Fruit fly (Drosophila melanogaster) whole organism, embryonic: ENCODE results near the gene CG10035.

ENCODE experiments used
- Bgb ChIP-seq: fragments of 200-800 bp; sonication (Bioruptor generic); IDR thresholded peaks from 2 replicates; pipeline ENCODE4 v1.3.6; 2022; ENCODE audit warnings: missing biosample characterization, missing genetic modification characterization; ENCODE audit not compliant: partially characterized antibody
- CG10565 ChIP-seq: fragments of 200-800 bp; sonication (Bioruptor generic); optimal IDR thresholded peaks from 3 replicates; lab custom pipeline; 2016; ENCODE audit warnings: missing biosample characterization, mild to moderate bottlenecking, missing genetic modification characterization
- CG11247 ChIP-seq: fragments of 200-800 bp; sonication (Bioruptor generic); IDR thresholded peaks from 2 replicates; pipeline ENCODE4 v1.3.6; 2022; ENCODE audit warnings: missing biosample characterization, missing genetic modification characterization
- CG11695 ChIP-seq: fragments of 200-800 bp; sonication (Bioruptor generic); IDR thresholded peaks from 3 replicates; pipeline ENCODE4 v1.3.6; 2022; ENCODE audit warnings: missing biosample characterization, missing genetic modification characterization
- CG13624 ChIP-seq: fragments of 200-800 bp; sonication (Bioruptor generic); optimal IDR thresholded peaks from 2 replicates; lab custom pipeline; 2016; ENCODE audit warnings: missing biosample characterization, missing genetic modification characterization
- CG14050 ChIP-seq: fragments of 200-800 bp; sonication (Bioruptor generic); IDR thresholded peaks from 3 replicates; pipeline ENCODE4 v1.3.6; 2022; ENCODE audit warnings: missing biosample characterization, missing genetic modification characterization
- CG15011 ChIP-seq: fragments of 200-800 bp; sonication (Bioruptor generic); optimal IDR thresholded peaks from 3 replicates; lab custom pipeline; 2018; ENCODE audit warnings: missing biosample characterization, mild to moderate bottlenecking, missing genetic modification characterization
- CG16815 ChIP-seq: fragments of 200-800 bp; sonication (Bioruptor generic); optimal IDR thresholded peaks from 3 replicates; lab custom pipeline; 2017; ENCODE audit warnings: missing biosample characterization, mild to moderate bottlenecking, missing genetic modification characterization
- CG1832 ChIP-seq: fragments of 200-800 bp; sonication (Bioruptor generic); optimal IDR thresholded peaks from 2 replicates; lab custom pipeline; 2017; ENCODE audit warnings: missing biosample characterization, mild to moderate bottlenecking, missing genetic modification characterization, inconsistent platforms
- CG2875 ChIP-seq: fragments of 200-800 bp; sonication (Bioruptor generic); optimal IDR thresholded peaks from 2 replicates; lab custom pipeline; 2017; ENCODE audit warnings: missing biosample characterization, mild to moderate bottlenecking, missing genetic modification characterization, missing genetic modification reagents
- CG30020 ChIP-seq: fragments of 200-800 bp; optimal IDR thresholded peaks from 2 replicates; lab custom pipeline; 2019; ENCODE audit warnings: missing biosample characterization, mild to moderate bottlenecking, missing genetic modification characterization, moderate library complexity
- CG43689 ChIP-seq: fragments of 200-800 bp; sonication (Bioruptor generic); IDR thresholded peaks from 2 replicates; pipeline ENCODE4 v1.3.6; 2022; ENCODE audit warnings: missing biosample characterization, missing genetic modification characterization
- CG6765 ChIP-seq: fragments of 200-800 bp; sonication (Bioruptor generic); optimal IDR thresholded peaks from 3 replicates; lab custom pipeline; 2017; ENCODE audit warnings: missing biosample characterization, mild to moderate bottlenecking, missing genetic modification characterization
- CG6813 ChIP-seq: fragments of 200-800 bp; sonication (Bioruptor generic); optimal IDR thresholded peaks from 2 replicates; lab custom pipeline; 2017; ENCODE audit warnings: missing biosample characterization, missing genetic modification characterization, mild to moderate bottlenecking, moderate library complexity, missing genetic modification reagents
- CG7372 ChIP-seq: fragments of 200-800 bp; sonication (Bioruptor generic); IDR thresholded peaks from 2 replicates; pipeline ENCODE4 v1.3.6; 2022; ENCODE audit warnings: missing biosample characterization, missing genetic modification characterization
- CG7786 ChIP-seq: fragments of 200-800 bp; sonication (Bioruptor generic); optimal IDR thresholded peaks from 2 replicates; lab custom pipeline; 2016; ENCODE audit warnings: missing biosample characterization, missing genetic modification characterization
- CG7839 ChIP-seq: fragments of 200-800 bp; sonication (Bioruptor generic); optimal IDR thresholded peaks from 3 replicates; lab custom pipeline; 2018; ENCODE audit warnings: missing biosample characterization, mild to moderate bottlenecking, missing genetic modification characterization, moderate library complexity
- CG8281 ChIP-seq: fragments of 200-800 bp; sonication (Bioruptor generic); optimal IDR thresholded peaks from 2 replicates; lab custom pipeline; 2018; ENCODE audit warnings: missing biosample characterization, mild to moderate bottlenecking, missing genetic modification characterization, moderate library complexity
- CG9817 ChIP-seq: fragments of 200-800 bp; sonication (Bioruptor generic); optimal IDR thresholded peaks from 2 replicates; lab custom pipeline; 2018; ENCODE audit warnings: missing biosample characterization, mild to moderate bottlenecking, missing genetic modification characterization, moderate library complexity
- Camta ChIP-seq: fragments of 200-800 bp; sonication (Bioruptor generic); optimal IDR thresholded peaks from 2 replicates; lab custom pipeline; 2016; ENCODE audit warnings: missing biosample characterization, missing genetic modification characterization
- E2f1 ChIP-seq: fragments of 200-800 bp; sonication (Bioruptor generic); IDR thresholded peaks from 2 replicates; pipeline ENCODE4 v1.3.6; 2022; ENCODE audit warnings: missing biosample characterization, missing genetic modification characterization
- Eip74EF ChIP-seq, 2 experiments: fragments of 200-800 bp in 1 of 2; fragments of >200 bp in 1 of 2; sonication (Bioruptor generic) in 1 of 2; optimal IDR thresholded peaks; 2 replicates each; lab custom pipeline; 2017 to 2019; ENCODE audit warnings: missing biosample characterization in 2 of 2, missing genetic modification characterization in 2 of 2, mild to moderate bottlenecking in 1 of 2, moderate library complexity in 1 of 2
- Fer2 ChIP-seq: fragments of 200-800 bp; sonication (Bioruptor generic); optimal IDR thresholded peaks from 2 replicates; lab custom pipeline; 2018; ENCODE audit warnings: missing biosample characterization, mild to moderate bottlenecking, missing genetic modification characterization, moderate library complexity
- Gsc ChIP-seq: fragments of 200-800 bp; sonication (Bioruptor generic); IDR thresholded peaks from 2 replicates; pipeline ENCODE4 v1.3.6; 2022; ENCODE audit warnings: missing biosample characterization, missing genetic modification characterization
- HmgZ ChIP-seq: fragments of 200-800 bp; sonication (Bioruptor generic); optimal IDR thresholded peaks from 2 replicates; lab custom pipeline; 2018; ENCODE audit warnings: missing biosample characterization, mild to moderate bottlenecking, missing genetic modification characterization
- MBD-R2 ChIP-seq: fragments of 200-800 bp; sonication (Bioruptor generic); IDR thresholded peaks from 2 replicates; pipeline ENCODE4 v1.3.6; 2022; ENCODE audit warnings: missing biosample characterization, missing genetic modification characterization
- MESR4 ChIP-seq: fragments of 200-800 bp; sonication (Bioruptor generic); optimal IDR thresholded peaks from 2 replicates; lab custom pipeline; 2018; ENCODE audit warnings: missing biosample characterization, mild to moderate bottlenecking, missing genetic modification characterization, moderate library complexity
- Mad ChIP-seq: fragments of 200-800 bp; sonication (Bioruptor generic); optimal IDR thresholded peaks from 2 replicates; lab custom pipeline; 2016; ENCODE audit warnings: missing biosample characterization, missing genetic modification characterization
- NK7.1 ChIP-seq: fragments of 200-800 bp; sonication (Bioruptor generic); optimal IDR thresholded peaks from 3 replicates; lab custom pipeline; 2016; ENCODE audit warnings: missing biosample characterization, missing genetic modification characterization
- Xbp1 ChIP-seq: fragments of 200-800 bp; sonication (Bioruptor generic); optimal IDR thresholded peaks from 3 replicates; lab custom pipeline; 2016; ENCODE audit warnings: missing biosample characterization, mild to moderate bottlenecking, missing genetic modification characterization
- ash1 ChIP-seq: fragments of 200-800 bp; sonication (Bioruptor generic); optimal IDR thresholded peaks from 2 replicates; lab custom pipeline; 2018; ENCODE audit warnings: missing biosample characterization, mild to moderate bottlenecking, missing genetic modification characterization
- btn ChIP-seq: fragments of 200-800 bp; sonication (Bioruptor generic); optimal IDR thresholded peaks from 2 replicates; lab custom pipeline; 2016; ENCODE audit warnings: missing biosample characterization, missing genetic modification characterization
- dati ChIP-seq: fragments of 200-800 bp; sonication (Bioruptor generic); IDR thresholded peaks from 2 replicates; pipeline ENCODE4 v1.3.6; 2022; ENCODE audit warnings: missing biosample characterization, missing genetic modification characterization
- dysf ChIP-seq: fragments of 200-800 bp; sonication (Bioruptor generic); IDR thresholded peaks from 3 replicates; pipeline ENCODE4 v1.3.6; 2022; ENCODE audit warnings: missing biosample characterization, missing genetic modification characterization
- exex ChIP-seq: fragments of 200-800 bp; sonication (Bioruptor generic); optimal IDR thresholded peaks from 4 replicates; lab custom pipeline; 2018; ENCODE audit warnings: missing biosample characterization, mild to moderate bottlenecking, missing genetic modification characterization, moderate library complexity
- gsb-n ChIP-seq: fragments of 200-800 bp; sonication (Bioruptor generic); optimal IDR thresholded peaks from 3 replicates; lab custom pipeline; 2018; ENCODE audit warnings: missing biosample characterization, mild to moderate bottlenecking, missing genetic modification characterization
- h ChIP-seq: fragments of >200 bp; optimal IDR thresholded peaks from 2 replicates; lab custom pipeline; 2017
- jing ChIP-seq: fragments of 200-800 bp; sonication (Bioruptor generic); optimal IDR thresholded peaks from 2 replicates; lab custom pipeline; 2018; ENCODE audit warnings: missing biosample characterization, mild to moderate bottlenecking, missing genetic modification characterization
- kah ChIP-seq: fragments of 200-800 bp; sonication (Bioruptor generic); optimal IDR thresholded peaks from 2 replicates; lab custom pipeline; 2018; ENCODE audit warnings: missing biosample characterization, mild to moderate bottlenecking, missing genetic modification characterization
- lilli ChIP-seq: fragments of 200-800 bp; sonication (Bioruptor generic); optimal IDR thresholded peaks from 3 replicates; lab custom pipeline; 2016; ENCODE audit warnings: missing biosample characterization, missing genetic modification characterization
- lmd ChIP-seq: fragments of 200-800 bp; sonication (Bioruptor generic); IDR thresholded peaks from 2 replicates; pipeline ENCODE4 v1.3.6; 2022; ENCODE audit warnings: missing biosample characterization, missing genetic modification characterization
- nmo ChIP-seq: fragments of 200-800 bp; sonication (Bioruptor generic); optimal IDR thresholded peaks from 2 replicates; lab custom pipeline; 2018; ENCODE audit warnings: missing biosample characterization, mild to moderate bottlenecking, missing genetic modification characterization, moderate library complexity
- oc ChIP-seq: fragments of 200-800 bp; sonication (Bioruptor generic); optimal IDR thresholded peaks from 2 replicates; lab custom pipeline; 2018; ENCODE audit warnings: missing biosample characterization, mild to moderate bottlenecking, missing genetic modification characterization, moderate library complexity
- pfk ChIP-seq: fragments of 200-800 bp; sonication (Bioruptor generic); optimal IDR thresholded peaks from 2 replicates; lab custom pipeline; 2018; ENCODE audit warnings: missing biosample characterization, mild to moderate bottlenecking, missing genetic modification characterization, moderate library complexity
- ro ChIP-seq: fragments of 200-800 bp; sonication (Bioruptor generic); IDR thresholded peaks from 2 replicates; pipeline ENCODE4 v1.3.6; 2022; ENCODE audit warnings: missing biosample characterization, missing genetic modification characterization
- tio ChIP-seq: fragments of 200-800 bp; sonication (Bioruptor generic); optimal IDR thresholded peaks from 2 replicates; lab custom pipeline; 2017; ENCODE audit warnings: missing biosample characterization, missing genetic modification characterization, inconsistent platforms
- tx ChIP-seq: fragments of 200-800 bp; sonication (Bioruptor generic); optimal IDR thresholded peaks from 2 replicates; lab custom pipeline; 2016; ENCODE audit warnings: missing biosample characterization, missing genetic modification characterization
- unc-4 ChIP-seq: fragments of 200-800 bp; sonication (Bioruptor generic); IDR thresholded peaks from 2 replicates; pipeline ENCODE4 v1.3.6; 2022; ENCODE audit warnings: missing biosample characterization, missing genetic modification characterization; ENCODE audit not compliant: partially characterized antibody
- vnd ChIP-seq: fragments of 200-800 bp; sonication (Bioruptor generic); IDR thresholded peaks from 3 replicates; pipeline ENCODE4 v1.3.6; 2022; ENCODE audit warnings: missing biosample characterization, missing genetic modification characterization; ENCODE audit not compliant: partially characterized antibody
- vvl ChIP-seq: fragments of 200-800 bp; sonication (Bioruptor generic); IDR thresholded peaks from 2 replicates; pipeline ENCODE4 v1.3.6; 2022; ENCODE audit warnings: missing biosample characterization, missing genetic modification characterization
- zf30C ChIP-seq: fragments of 200-800 bp; sonication (Bioruptor generic); optimal IDR thresholded peaks from 3 replicates; lab custom pipeline; 2018; ENCODE audit warnings: missing biosample characterization, mild to moderate bottlenecking, missing genetic modification characterization

The CG10035 gene

dm6 chr3R:12401672-12402296 lies 19.3 kb upstream of the CG10035 start, which contains the start of gene DNAlig3 (continued):
- no peak for TF ChIP-seq CG7839 (tag; lab: Kevin White, UChicago)
- no peak for TF ChIP-seq ro (GFP tag; lab: Robert Waterston, UW)
- no peak for TF ChIP-seq CG11695 (GFP tag; lab: Robert Waterston, UW)
- TF ChIP-seq MESR4 (GFP tag; lab: Kevin White, UChicago) = peak; percentile 23
- TF ChIP-seq dysf (GFP tag; lab: Robert Waterston, UW) = no peak
- no peak for TF ChIP-seq CG11247 (GFP tag; lab: Robert Waterston, UW)
- no peak for TF ChIP-seq CG8281 (tag; lab: Kevin White, UChicago)
- TF ChIP-seq exex = no peak
- TF ChIP-seq CG6813 (GFP tag; lab: Kevin White, UChicago) = no peak
- TF ChIP-seq NK7.1 (GFP tag; lab: Kevin White, UChicago) = no peak
- no peak for TF ChIP-seq CG30020 (tag; lab: Kevin White, UChicago)
- TF ChIP-seq lmd (GFP tag; lab: Robert Waterston, UW) = no peak
- no peak for TF ChIP-seq zf30C (GFP tag; lab: Kevin White, UChicago)
- no peak for TF ChIP-seq E2f1 (GFP tag; lab: Robert Waterston, UW)
- TF ChIP-seq pfk (GFP tag; lab: Kevin White, UChicago) = no peak
- TF ChIP-seq CG15011 (GFP tag; lab: Kevin White, UChicago) = no peak
- peak; percentile 76 for TF ChIP-seq MBD-R2 (GFP tag; lab: Robert Waterston, UW)
- no peak for TF ChIP-seq CG16815
- TF ChIP-seq btn (GFP tag; lab: Kevin White, UChicago) = no peak
- no peak for TF ChIP-seq CG10565 (GFP tag; lab: Kevin White, UChicago)
- TF ChIP-seq CG2875 (GFP tag; lab: Kevin White, UChicago) = no peak
- TF ChIP-seq lilli (GFP tag; lab: Kevin White, UChicago) = no peak
- no peak for TF ChIP-seq Fer2
- TF ChIP-seq Eip74EF (GFP tag; optimal IDR thresholded peaks at IDR 0.05; lab: Kevin White, UChicago) = no peak
- no peak for TF ChIP-seq CG43689
- TF ChIP-seq CG7786 (GFP tag; lab: Kevin White, UChicago) = no peak
- no peak for TF ChIP-seq CG14050 (GFP tag; lab: Robert Waterston, UW)
- TF ChIP-seq CG1832 (GFP tag; lab: Kevin White, UChicago) = no peak
- no peak for TF ChIP-seq ash1
- no peak for TF ChIP-seq CG7372
- no peak for TF ChIP-seq nmo (GFP tag; lab: Kevin White, UChicago)
- TF ChIP-seq Xbp1 (GFP tag; lab: Kevin White, UChicago) = no peak
- TF ChIP-seq Gsc (GFP tag; lab: Robert Waterston, UW) = no peak
- TF ChIP-seq vvl (GFP tag; lab: Robert Waterston, UW) = no peak
- no peak for TF ChIP-seq tio (GFP tag; lab: Kevin White, UChicago)
- no peak for TF ChIP-seq oc (tag; lab: Kevin White, UChicago)
- no peak for TF ChIP-seq Camta
- peak; percentile 33; the same call in 1 of the 2 replicates for TF ChIP-seq Bgb (GFP tag; lab: Robert Waterston, UW)
- TF ChIP-seq Mad = no peak
- peak; percentile 57 for TF ChIP-seq unc-4 (GFP tag; lab: Robert Waterston, UW)
- TF ChIP-seq dati (GFP tag; lab: Robert Waterston, UW) = no peak
- TF ChIP-seq jing (GFP tag; lab: Kevin White, UChicago) = no peak
- peak; percentile 1 for TF ChIP-seq kah (GFP tag; lab: Kevin White, UChicago)
- TF ChIP-seq h (lab: Kevin White, UChicago) = no peak
- TF ChIP-seq vnd = no peak
- no peak for TF ChIP-seq tx (GFP tag; lab: Kevin White, UChicago)
- no peak for TF ChIP-seq CG13624 (GFP tag; lab: Kevin White, UChicago)
- TF ChIP-seq HmgZ (tag; lab: Kevin White, UChicago) = no peak
- TF ChIP-seq gsb-n = no peak
- TF ChIP-seq CG9817 (tag; lab: Kevin White, UChicago) = no peak
- TF ChIP-seq CG6765 (GFP tag; lab: Kevin White, UChicago) = no peak
